Worm (Caenorhabditis elegans): Measurements from ENCODE around the gene clec-127.

DNA sequence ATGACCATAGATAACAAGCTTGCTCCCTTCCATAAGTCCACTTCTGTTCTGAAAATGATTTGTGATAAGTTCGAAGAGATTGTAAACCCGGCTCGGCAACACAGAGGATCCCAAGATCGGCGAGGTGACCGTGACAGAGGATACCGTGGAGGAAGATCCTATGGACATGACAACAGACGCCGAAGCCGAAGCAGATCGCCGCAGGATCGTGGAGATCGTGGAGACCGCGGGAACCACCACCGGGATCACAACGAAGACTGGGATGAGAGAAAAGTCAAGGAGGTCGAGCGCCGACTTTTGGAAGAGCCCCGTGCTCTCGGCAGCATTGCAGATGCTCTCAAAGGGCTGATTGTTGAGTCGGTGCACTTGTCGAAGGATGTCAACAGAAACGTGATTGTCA is 35.6 kb upstream of the clec-127 start:
- TF ChIP-seq pes-1 (GFP tag; IDR thresholded peaks at IDR 0.05) (no peak), B0310.2 (tag; optimal IDR thresholded peaks at IDR 0.05) (no peak), tbx-37 (GFP tag; conservative IDR thresholded peaks at IDR 0.05) (no peak), ama-1 (optimal IDR thresholded peaks at IDR 0.05) (no peak), hmbx-1 (tag; optimal IDR thresholded peaks at IDR 0.05) (no peak), sea-1 (GFP tag; conservative IDR thresholded peaks at IDR 0.05) (no peak), ceh-13 (GFP tag; optimal IDR thresholded peaks at IDR 0.05) (no peak)
